Worm (Caenorhabditis elegans): ENCODE results near the gene xrn-1.

Gene xrn-1

DNA sequence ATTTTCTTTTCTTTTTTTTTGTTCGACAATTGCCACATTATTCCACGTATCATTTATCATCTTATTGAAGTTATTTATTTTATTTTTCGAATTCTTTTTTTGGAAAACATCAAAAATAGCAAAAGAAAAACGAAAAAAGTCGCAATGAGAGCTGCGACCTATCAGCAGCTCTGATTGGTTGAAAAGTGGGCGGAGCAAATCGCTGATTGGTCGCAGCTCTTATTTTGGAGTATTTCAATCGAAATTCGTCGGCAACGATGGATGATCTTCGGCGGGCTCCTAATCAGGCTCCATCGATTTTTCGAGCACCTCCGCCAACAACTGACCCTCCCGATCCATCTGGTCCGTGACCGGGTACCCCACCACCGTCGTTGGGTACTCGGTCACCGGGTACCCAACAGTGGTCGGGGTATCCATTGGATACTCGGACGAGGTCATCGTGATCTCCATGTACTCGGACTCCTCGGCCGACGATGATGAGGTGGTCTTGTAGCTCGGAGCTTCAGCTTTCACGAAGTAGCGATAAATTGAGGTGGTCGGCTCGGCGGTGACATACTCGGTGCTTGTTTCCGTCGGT is 21.2 kb downstream of the xrn-1 start:
- no peak for TF ChIP-seq ceh-16 (tag; optimal IDR thresholded peaks at IDR 0.05)
- peak; percentile 98 for TF ChIP-seq nfya-1 (tag; optimal IDR thresholded peaks at IDR 0.05; ENCODE audit: insufficient read depth)

- TF ChIP-seq ama-1 (optimal IDR thresholded peaks at IDR 0.05) (no peak), ceh-28 (tag; optimal IDR thresholded peaks at IDR 0.05) (no peak), nfya-1 (tag; optimal IDR thresholded peaks at IDR 0.05; ENCODE audit: insufficient read depth) (no peak), snpc-4 (tag; optimal IDR thresholded peaks at IDR 0.05) (no peak), aly-2 (tag; optimal IDR thresholded peaks at IDR 0.05) (no peak), nhr-67 (tag; optimal IDR thresholded peaks at IDR 0.05) (no peak), R02D3.7 (tag; optimal IDR thresholded peaks at IDR 0.05) (no peak), nhr-11 (tag; optimal IDR thresholded peaks at IDR 0.05) (no peak), sea-2 (GFP tag; optimal IDR thresholded peaks at IDR 0.05) (no peak), ztf-4 (tag; optimal IDR thresholded peaks at IDR 0.05) (no peak), lsy-12 (tag; optimal IDR thresholded peaks at IDR 0.05) (no peak)
These were observed 22.5 kb downstream of the xrn-1 start for ce11 chrII:14091182-14091581.

DNA sequence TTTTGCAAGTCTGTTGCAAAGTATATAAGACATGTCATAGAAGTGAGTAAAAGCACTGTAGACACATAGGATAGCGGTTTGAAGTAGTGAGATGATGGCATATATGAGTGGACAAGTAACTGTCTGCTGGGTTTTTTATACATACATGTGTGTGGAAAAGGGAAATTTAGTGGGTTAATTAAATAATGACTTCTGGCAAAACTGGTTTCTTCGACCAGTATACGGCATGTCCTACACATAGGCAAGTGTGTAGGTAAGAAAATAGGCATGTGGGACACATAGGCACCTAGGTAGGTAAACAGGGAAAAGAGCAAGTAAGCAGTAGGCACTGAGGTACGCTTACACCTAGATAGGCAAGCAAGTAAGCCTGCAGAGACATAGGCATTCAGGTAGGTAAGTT is 25.9 kb downstream of the xrn-1 start, which contains the start of gene col-87:
TSS of gene col-87 (minus strand) at position 101 of the 400 bp plus-strand sequence.
- TF ChIP-seq ztf-4 (tag; optimal IDR thresholded peaks at IDR 0.05) = no peak
- no peak for TF ChIP-seq jun-1 (tag; optimal IDR thresholded peaks at IDR 0.05)
- no peak for TF ChIP-seq skn-1 (tag; optimal IDR thresholded peaks at IDR 0.05)
- TF ChIP-seq fkh-10 (GFP tag; optimal IDR thresholded peaks at IDR 0.05) = no peak
- no peak for TF ChIP-seq snpc-4 (tag; optimal IDR thresholded peaks at IDR 0.05)
- no peak for TF ChIP-seq nhr-12 (tag; optimal IDR thresholded peaks at IDR 0.05)
- TF ChIP-seq nhr-76 (tag; optimal IDR thresholded peaks at IDR 0.05) = no peak
- TF ChIP-seq pha-4 (tag; optimal IDR thresholded peaks at IDR 0.05) = no peak
- TF ChIP-seq ceh-9 (tag; optimal IDR thresholded peaks at IDR 0.05) = no peak
- TF ChIP-seq ceh-82 (tag; optimal IDR thresholded peaks at IDR 0.05) = no peak
- TF ChIP-seq hmg-11 (tag; optimal IDR thresholded peaks at IDR 0.05) = no peak

DNA sequence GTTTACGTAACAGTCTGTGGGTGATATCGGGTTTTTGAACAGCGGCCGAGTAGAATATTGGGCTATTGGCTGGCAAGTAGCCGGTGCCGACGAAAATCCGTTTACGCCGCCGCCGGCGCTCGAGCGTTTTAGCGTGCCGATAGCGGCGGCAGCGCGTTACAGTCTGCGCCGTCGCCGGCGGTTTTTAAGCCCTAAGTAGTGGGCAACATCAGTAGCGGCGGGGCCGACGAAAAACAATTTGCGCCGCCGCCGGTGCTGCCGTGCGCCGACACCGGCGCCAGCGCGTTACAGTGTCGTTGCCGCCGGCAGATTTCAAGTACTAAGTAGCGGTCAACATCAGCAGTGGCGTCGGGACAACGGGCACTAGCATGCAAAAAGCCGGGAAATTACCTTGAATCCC is 27.2 kb downstream of the xrn-1 start:
- no peak for TF ChIP-seq elt-3 (tag; optimal IDR thresholded peaks at IDR 0.05)
- TF ChIP-seq skn-1 (tag; optimal IDR thresholded peaks at IDR 0.05) = no peak
- TF ChIP-seq egl-27 (tag; optimal IDR thresholded peaks at IDR 0.05) = no peak
- TF ChIP-seq pqm-1 (tag; optimal IDR thresholded peaks at IDR 0.05) = no peak
- TF ChIP-seq daf-12 (tag; optimal IDR thresholded peaks at IDR 0.05) = no peak
- no peak for TF ChIP-seq nfya-1 (tag; optimal IDR thresholded peaks at IDR 0.05; ENCODE audit: insufficient read depth)
- TF ChIP-seq lin-39 (tag; optimal IDR thresholded peaks at IDR 0.05) = no peak

- no peak for TF ChIP-seq elt-3 (tag; optimal IDR thresholded peaks at IDR 0.05)
- TF ChIP-seq pqm-1 (tag; optimal IDR thresholded peaks at IDR 0.05) = no peak
- TF ChIP-seq ceh-82 (tag; optimal IDR thresholded peaks at IDR 0.05) = no peak
- TF ChIP-seq fos-1 (tag; optimal IDR thresholded peaks at IDR 0.05) = no peak
- no peak for TF ChIP-seq fkh-10 (GFP tag; optimal IDR thresholded peaks at IDR 0.05)
- no peak for TF ChIP-seq egl-5 (tag; optimal IDR thresholded peaks at IDR 0.05)
- TF ChIP-seq lin-15B (tag; optimal IDR thresholded peaks at IDR 0.05) = no peak
- no peak for TF ChIP-seq hmg-11 (tag; optimal IDR thresholded peaks at IDR 0.05)
These were observed 28.1 kb downstream of the xrn-1 start for ce11 chrII:14096814-14097213.

DNA sequence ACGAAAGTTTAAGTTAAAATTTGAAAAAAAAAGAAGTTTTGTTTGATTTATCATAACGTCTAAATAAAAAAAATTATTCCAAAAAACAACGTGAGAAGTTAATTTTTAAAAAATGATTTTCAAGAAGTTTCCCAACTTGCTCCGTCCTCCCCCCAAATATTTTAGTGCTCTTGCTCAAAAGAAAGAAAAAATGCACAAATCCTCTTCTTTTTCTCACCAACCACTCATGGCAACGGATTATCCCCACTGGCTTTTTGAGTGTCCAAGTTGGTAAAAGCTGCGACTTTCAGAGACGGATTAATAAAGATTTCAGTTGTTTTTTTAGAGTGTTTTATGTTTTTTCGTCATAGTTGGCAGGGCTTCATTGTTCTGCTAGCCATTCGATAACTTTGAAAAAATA is 28.8 kb downstream of the xrn-1 start, which contains the start of gene Y39G8C.2:
TSS of gene Y39G8C.2 (minus strand) at position 101 of the 400 bp plus-strand sequence.
- TF ChIP-seq hmg-11 (tag; optimal IDR thresholded peaks at IDR 0.05) = no peak
- no peak for TF ChIP-seq ztf-4 (tag; optimal IDR thresholded peaks at IDR 0.05)
- TF ChIP-seq zag-1 (tag; optimal IDR thresholded peaks at IDR 0.05) = no peak
- no peak for TF ChIP-seq nhr-25 (tag; optimal IDR thresholded peaks at IDR 0.05)
- TF ChIP-seq ceh-82 (tag; optimal IDR thresholded peaks at IDR 0.05) = no peak
- TF ChIP-seq aly-2 (tag; optimal IDR thresholded peaks at IDR 0.05) = no peak
- TF ChIP-seq sea-2 (GFP tag; optimal IDR thresholded peaks at IDR 0.05) = no peak
- TF ChIP-seq elt-2 (tag; optimal IDR thresholded peaks at IDR 0.05) = no peak
- TF ChIP-seq mml-1 (tag; optimal IDR thresholded peaks at IDR 0.05) = no peak
- TF ChIP-seq ceh-9 (tag; optimal IDR thresholded peaks at IDR 0.05) = no peak
- TF ChIP-seq mdl-1 (tag; optimal IDR thresholded peaks at IDR 0.05) = no peak
- no peak for TF ChIP-seq snpc-4 (tag; optimal IDR thresholded peaks at IDR 0.05)
- TF ChIP-seq nhr-77 (tag; optimal IDR thresholded peaks at IDR 0.05) = no peak

Data from whole organism, L3 larva.